Worm (Caenorhabditis elegans) whole organism, L4 larva: ENCODE measurements around the gene romo-1.

Experiments
- F49E8.2 ChIP-seq: sonication (generic microtip); optimal IDR thresholded peaks from 2 replicates; lab custom pipeline; 2016; ENCODE audit warnings: missing compliant biosample characterization, mild to moderate bottlenecking, missing genetic modification characterization, borderline replicate concordance
- Y75B8A.6 ChIP-seq: fragments of 200-800 bp; sonication (Bioruptor generic); IDR thresholded peaks from 2 replicates; pipeline ENCODE4 v1.3.6; 2022; ENCODE audit warnings: missing genetic modification reagents, missing genetic modification characterization, missing compliant biosample characterization
- ZK337.2 ChIP-seq: fragments of 200-800 bp; sonication (Bioruptor generic); IDR thresholded peaks from 2 replicates; pipeline ENCODE4 v1.3.6; 2022; ENCODE audit warnings: missing genetic modification reagents, missing genetic modification characterization, missing compliant biosample characterization
- aha-1 ChIP-seq: fragments of 150-350 bp; peaks from one replicate; lab custom pipeline; 2014; ENCODE audit warnings: missing biosample characterization, missing genetic modification characterization
- aly-2 ChIP-seq: sonication (generic microtip); optimal IDR thresholded peaks from 2 replicates; lab custom pipeline; 2018; ENCODE audit warnings: missing biosample characterization, missing genetic modification characterization
- arid-1 ChIP-seq: fragments of 200-800 bp; sonication (Bioruptor generic); conservative IDR thresholded peaks from 2 replicates; pipeline ENCODE4 v1.3.6; 2022; ENCODE audit warnings: missing genetic modification reagents, missing genetic modification characterization, missing compliant biosample characterization
- ceh-62 ChIP-seq: sonication (generic microtip); optimal IDR thresholded peaks from 2 replicates; lab custom pipeline; 2017; ENCODE audit warnings: missing biosample characterization, missing genetic modification characterization
- dmd-6 ChIP-seq: fragments of 200-800 bp; sonication (Bioruptor generic); IDR thresholded peaks from 2 replicates; pipeline ENCODE4 v1.3.6; 2022; ENCODE audit warnings: missing genetic modification reagents, missing genetic modification characterization, missing compliant biosample characterization
- fkh-10 ChIP-seq: fragments of 150-350 bp; optimal IDR thresholded peaks from 2 replicates; lab custom pipeline; 2014; ENCODE audit warnings: missing biosample characterization, missing genetic modification reagents, missing genetic modification characterization
- hlh-11 ChIP-seq: fragments of 200-800 bp; sonication (Bioruptor generic); optimal IDR thresholded peaks from 2 replicates; lab custom pipeline; 2018; ENCODE audit warnings: mild to moderate bottlenecking, missing genetic modification characterization, missing compliant biosample characterization
- hlh-30 ChIP-seq: sonication (generic microtip); optimal IDR thresholded peaks from 2 replicates; lab custom pipeline; 2017; ENCODE audit warnings: antibody characterized with exemption, mild to moderate bottlenecking, missing genetic modification characterization, missing compliant biosample characterization; ENCODE audit not compliant: insufficient read depth
- lin-29 ChIP-seq: fragments of 200-800 bp; sonication (Bioruptor generic); IDR thresholded peaks from 2 replicates; pipeline ENCODE4 v1.3.6; 2022; ENCODE audit warnings: missing genetic modification reagents, missing genetic modification characterization, missing compliant biosample characterization
- mdt-29 ChIP-seq: fragments of 200-800 bp; sonication (Bioruptor generic); IDR thresholded peaks from 2 replicates; pipeline ENCODE4 v1.3.6; 2022; ENCODE audit warnings: missing genetic modification reagents, missing genetic modification characterization, missing compliant biosample characterization
- mxl-2 ChIP-seq: fragments of 200-800 bp; sonication (Bioruptor generic); conservative IDR thresholded peaks from 2 replicates; pipeline ENCODE4 v1.3.6; 2022; ENCODE audit warnings: missing genetic modification reagents, missing genetic modification characterization, missing compliant biosample characterization
- nhr-10 ChIP-seq: fragments of 150-350 bp; optimal IDR thresholded peaks from 2 replicates; lab custom pipeline; 2014; ENCODE audit warnings: missing biosample characterization, missing genetic modification characterization
- nhr-237 ChIP-seq: sonication (generic microtip); optimal IDR thresholded peaks from 2 replicates; lab custom pipeline; 2017; ENCODE audit warnings: missing biosample characterization, missing genetic modification characterization
- nhr-28 ChIP-seq: fragments of 150-350 bp; optimal IDR thresholded peaks from 2 replicates; lab custom pipeline; 2014; ENCODE audit warnings: missing biosample characterization, missing genetic modification characterization
- nhr-41 ChIP-seq: fragments of 200-800 bp; sonication (Bioruptor generic); IDR thresholded peaks from 2 replicates; pipeline ENCODE4 v1.3.6; 2022; ENCODE audit warnings: missing genetic modification reagents, missing genetic modification characterization, missing compliant biosample characterization
- nhr-42 ChIP-seq: fragments of 200-800 bp; sonication (Bioruptor generic); IDR thresholded peaks from 2 replicates; pipeline ENCODE4 v1.3.6; 2022; ENCODE audit warnings: missing genetic modification characterization, missing compliant biosample characterization
- nhr-76 ChIP-seq: fragments of 150-350 bp; optimal IDR thresholded peaks from 2 replicates; lab custom pipeline; 2014; ENCODE audit warnings: missing biosample characterization, missing genetic modification characterization
- nhr-77 ChIP-seq: fragments of 150-350 bp; optimal IDR thresholded peaks from 2 replicates; lab custom pipeline; 2014; ENCODE audit warnings: missing biosample characterization, missing genetic modification characterization
- php-3 ChIP-seq: fragments of 200-800 bp; sonication (Bioruptor generic); IDR thresholded peaks from 2 replicates; pipeline ENCODE4 v1.3.6; 2022; ENCODE audit warnings: missing genetic modification reagents, missing genetic modification characterization, missing compliant biosample characterization
- sdz-12 ChIP-seq: fragments of 200-800 bp; sonication (Bioruptor generic); optimal IDR thresholded peaks from 2 replicates; lab custom pipeline; 2018; ENCODE audit warnings: mild to moderate bottlenecking, missing genetic modification characterization, missing compliant biosample characterization
- snpc-1.2 ChIP-seq: fragments of 200-800 bp; sonication (Bioruptor generic); IDR thresholded peaks from 2 replicates; pipeline ENCODE4 v1.3.6; 2022; ENCODE audit warnings: missing genetic modification reagents, missing genetic modification characterization, missing compliant biosample characterization
- spr-3 ChIP-seq: fragments of 200-800 bp; sonication (Bioruptor generic); optimal IDR thresholded peaks from 2 replicates; lab custom pipeline; 2018; ENCODE audit warnings: mild to moderate bottlenecking, missing genetic modification characterization, missing compliant biosample characterization
- tag-97 ChIP-seq: fragments of 200-800 bp; sonication (Bioruptor generic); IDR thresholded peaks from 2 replicates; pipeline ENCODE4 v1.3.6; 2022; ENCODE audit warnings: missing genetic modification characterization, missing compliant biosample characterization
- unc-62 ChIP-seq, 3 experiments: fragments of 150-350 bp in 1 of 3; sonication (generic microtip); optimal IDR thresholded peaks in 2 of 3; peaks in 1 of 3; 1 replicate in 1 of 3; 2 replicates in 2 of 3; lab custom pipeline; 2014 to 2017; ENCODE audit warnings: missing biosample characterization in 3 of 3, missing genetic modification characterization in 3 of 3, missing genetic modification reagents in 3 of 3, missing genotype in 1 of 3
- zag-1 ChIP-seq: fragments of 150-350 bp; optimal IDR thresholded peaks from 2 replicates; lab custom pipeline; 2014; ENCODE audit warnings: missing biosample characterization, missing genetic modification characterization
- zfp-2 ChIP-seq: sonication (generic microtip); optimal IDR thresholded peaks from 2 replicates; lab custom pipeline; 2016; ENCODE audit warnings: mild to moderate bottlenecking, missing genetic modification characterization, missing compliant biosample characterization
- ztf-7 ChIP-seq: fragments of 150-350 bp; optimal IDR thresholded peaks from 2 replicates; lab custom pipeline; 2014; ENCODE audit warnings: missing biosample characterization, missing genetic modification characterization

romo-1 gene

DNA sequence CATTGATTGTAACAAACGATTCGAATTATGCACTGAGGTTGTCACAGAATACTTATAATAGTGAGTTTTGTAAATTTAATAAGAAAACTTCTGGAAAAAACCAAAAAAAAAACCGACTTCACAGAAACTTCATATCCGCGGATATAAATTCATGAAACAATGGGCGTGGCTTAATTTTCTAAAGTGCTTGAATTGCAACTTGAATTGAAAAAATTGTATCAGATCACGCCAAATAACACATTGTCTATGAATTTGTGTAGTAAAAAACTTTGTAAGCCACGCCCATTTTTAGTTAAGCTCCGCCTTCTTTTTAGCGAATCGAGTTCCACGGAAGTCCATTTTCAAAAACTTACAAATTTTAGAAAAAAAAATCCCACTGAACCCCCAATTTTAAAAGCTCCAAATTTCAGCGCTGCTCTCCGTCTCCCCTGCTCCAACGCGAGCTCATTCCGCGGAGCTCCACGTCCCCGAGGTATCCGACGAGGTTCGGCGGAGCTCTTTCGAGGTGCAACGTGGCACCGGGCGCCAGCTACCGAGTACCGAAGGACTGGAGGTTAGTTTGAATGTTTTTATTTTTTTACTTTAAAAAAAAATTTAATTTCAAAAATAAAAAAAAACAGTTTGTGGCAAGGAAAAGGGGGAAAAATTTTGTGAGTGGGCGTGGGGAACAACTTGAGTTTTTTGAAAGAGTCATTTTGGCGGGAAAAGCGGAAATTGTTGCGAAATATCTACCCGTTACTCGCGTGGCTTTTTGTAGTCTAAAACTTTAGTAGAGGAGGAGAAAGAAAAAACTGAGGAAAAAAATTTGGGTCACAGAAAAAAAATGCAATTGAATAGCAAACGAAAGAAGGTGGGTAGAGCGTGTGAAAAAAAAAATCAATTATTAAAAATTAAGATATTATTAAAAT is 41.8 kb upstream of the romo-1 start (continued):
- TF ChIP-seq nhr-10 (tag; lab: Kevin White, UChicago) = no peak
- TF ChIP-seq fkh-10 (GFP tag; lab: Kevin White, UChicago) = no peak
- TF ChIP-seq hlh-11 (tag; lab: Kevin White, UChicago) = peak; percentile 8
- TF ChIP-seq lin-29 = no peak
- TF ChIP-seq zfp-2 = no peak
- no peak for TF ChIP-seq nhr-42 (GFP tag; lab: Robert Waterston, UW)
- TF ChIP-seq php-3 (GFP tag; lab: Robert Waterston, UW) = 0 out of 2 replicates have a peak, but pooled peaks have one; percentile 52
- TF ChIP-seq snpc-1.2 (GFP tag; lab: Robert Waterston, UW) = no peak
- no peak for TF ChIP-seq aly-2
- TF ChIP-seq ceh-62 (tag; lab: Kevin White, UChicago) = no peak
- TF ChIP-seq nhr-237 (tag; lab: Kevin White, UChicago) = no peak
- TF ChIP-seq hlh-30 (tag; lab: Kevin White, UChicago) = peak; percentile 26
- no peak for TF ChIP-seq mxl-2
- TF ChIP-seq arid-1 (GFP tag; lab: Robert Waterston, UW) = no peak
- no peak for TF ChIP-seq spr-3 (GFP tag; lab: Kevin White, UChicago)
- TF ChIP-seq mdt-29 (GFP tag; lab: Robert Waterston, UW) = peak; percentile 51; the same call in 1 of the 2 replicates

DNA sequence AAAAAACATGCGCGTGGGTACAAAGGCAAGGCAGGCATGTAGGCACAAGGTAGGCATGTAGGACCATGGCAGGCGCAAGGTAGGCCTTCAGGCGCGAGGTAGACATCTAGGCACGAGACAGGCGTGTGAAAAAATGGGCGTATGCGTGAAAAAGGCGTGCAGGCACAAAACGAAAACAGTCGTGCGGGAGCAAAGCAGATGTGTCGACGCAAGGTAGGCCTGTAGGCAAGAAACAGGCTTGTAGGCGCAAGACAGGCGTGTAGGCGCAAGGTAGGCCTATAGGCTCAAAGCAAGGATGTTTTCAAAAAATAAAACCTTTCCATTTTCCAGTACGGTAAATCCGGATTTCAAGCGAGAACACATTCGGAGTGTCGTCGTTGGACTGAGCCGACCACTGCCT is 41.0 kb upstream of the romo-1 start:
- TF ChIP-seq nhr-76 (tag; lab: Kevin White, UChicago) (no peak), sdz-12 (GFP tag; lab: Kevin White, UChicago) (no peak), tag-97 (GFP tag; lab: Robert Waterston, UW) (no peak), aha-1 (peak; percentile 93), dmd-6 (GFP tag; lab: Robert Waterston, UW) (no peak), Y75B8A.6 (no peak), ZK337.2 (GFP tag; lab: Robert Waterston, UW) (0 out of 2 replicates have a peak, but pooled peaks have one; percentile 21)

DNA sequence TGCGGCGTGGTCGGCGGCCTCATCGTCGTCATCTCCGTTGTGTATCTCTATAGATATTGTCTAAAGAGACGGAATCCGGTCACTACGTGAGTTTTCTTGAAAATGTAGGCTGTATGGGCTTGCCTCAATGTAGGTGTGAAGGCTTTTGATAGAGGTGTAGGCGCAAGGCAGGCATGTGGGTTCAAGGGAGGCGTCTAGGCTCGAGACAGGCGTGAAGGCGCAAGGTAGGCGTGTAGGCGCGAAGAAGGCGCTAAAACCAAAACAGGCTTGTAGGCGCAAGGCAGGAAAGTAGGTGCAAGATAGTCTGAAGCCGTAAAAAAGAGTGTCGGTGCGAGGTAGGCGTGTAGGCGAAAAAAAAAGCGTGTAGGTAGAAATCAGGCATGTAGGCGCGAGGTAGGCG is 40.5 kb upstream of the romo-1 start:
- TF ChIP-seq unc-62 (GFP tag; optimal IDR thresholded peaks at IDR 0.05 in 1 of 2; lab: Kevin White, UChicago) (peak in 1 of 2 experiments; percentile 91), unc-62 (tag; optimal IDR thresholded peaks at IDR 0.05; lab: Kevin White, UChicago) (no peak), zag-1 (tag; lab: Kevin White, UChicago) (no peak)
- TF ChIP-seq, all 104 proteins: peak for 1

DNA sequence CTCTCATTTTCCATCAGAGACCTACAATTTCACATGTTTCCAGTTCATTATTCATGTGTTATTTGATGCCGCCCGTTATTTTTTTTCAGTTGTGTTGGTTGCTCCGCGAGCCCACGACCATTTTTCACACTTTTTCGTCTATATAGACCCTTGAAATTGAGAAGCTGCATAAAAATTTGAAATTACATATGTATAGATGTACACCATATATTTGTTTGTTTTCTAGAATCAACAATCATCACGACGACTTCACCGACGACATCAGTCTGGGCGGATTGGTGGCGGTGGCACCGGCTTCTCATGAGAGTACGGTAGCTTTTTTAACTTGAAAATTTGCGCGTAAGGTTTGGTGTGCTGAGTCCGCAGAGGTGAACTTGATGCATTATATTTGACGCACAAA is 33.1 kb upstream of the romo-1 start, which contains the start of gene Y48C3A.5:
Gene Y48C3A.5 (plus strand): TSS at position 301 of the 400 bp plus-strand sequence.
- TF ChIP-seq snpc-1.2 (GFP tag; lab: Robert Waterston, UW) (no peak), unc-62 (GFP tag; optimal IDR thresholded peaks at IDR 0.05 in 1 of 2; lab: Kevin White, UChicago) (peak in 1 of 2 experiments; percentile 38), unc-62 (tag; optimal IDR thresholded peaks at IDR 0.05; lab: Kevin White, UChicago) (no peak), nhr-28 (no peak)

DNA sequence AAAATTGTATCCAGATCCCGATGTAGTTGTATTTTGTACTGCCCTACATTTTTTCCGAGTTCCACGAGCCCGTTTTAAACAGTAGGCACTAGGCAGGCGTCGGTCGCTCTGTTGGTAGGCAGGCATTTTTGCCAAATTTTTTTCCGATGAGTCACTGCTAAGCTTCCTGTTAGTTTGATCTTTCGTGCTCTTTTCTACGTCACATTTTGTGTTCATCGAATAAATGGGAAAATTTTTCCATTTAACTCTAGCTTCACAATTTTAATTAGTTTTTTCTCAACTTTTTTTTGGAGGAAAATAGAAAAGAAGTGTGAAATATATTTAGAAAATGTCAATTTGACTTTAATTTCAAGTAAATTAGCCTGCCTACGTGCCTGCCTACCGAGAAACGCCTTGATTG is 29.6 kb upstream of the romo-1 start:
- TF ChIP-seq unc-62 (GFP tag; optimal IDR thresholded peaks at IDR 0.05 in 1 of 2; lab: Kevin White, UChicago) (peak in 1 of 2 experiments; percentile 91), unc-62 (tag; optimal IDR thresholded peaks at IDR 0.05; lab: Kevin White, UChicago) (no peak), nhr-77 (no peak), ztf-7 (tag; lab: Kevin White, UChicago) (no peak)

DNA sequence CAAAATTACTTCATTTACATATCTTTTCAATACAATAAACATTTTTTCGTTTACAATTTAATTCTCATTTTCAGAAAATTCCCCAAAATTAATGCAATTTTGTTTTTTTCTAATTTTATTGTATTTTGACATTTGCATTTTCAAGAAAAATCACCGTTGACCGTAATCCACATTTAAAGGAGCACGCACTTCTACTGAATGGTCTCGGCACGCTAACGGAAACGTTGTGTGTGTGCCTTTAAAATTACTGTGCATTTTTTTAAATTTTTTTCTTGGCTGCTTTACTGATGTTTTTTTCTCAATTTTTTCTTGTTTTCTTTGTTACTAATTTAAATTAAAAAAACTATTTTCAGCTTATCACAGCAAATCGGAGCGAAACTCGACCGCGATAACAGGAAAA is 22.8 kb upstream of the romo-1 start:
- TF ChIP-seq F49E8.2 (tag; lab: Kevin White, UChicago) (peak; percentile 34), nhr-41 (GFP tag; lab: Robert Waterston, UW) (no peak)
